Fruit fly (Drosophila melanogaster) whole organism, wandering third instar larva: ENCODE measurements around the gene CG12608.

Experiments
- Hr78 ChIP-seq: fragments of >200 bp; optimal IDR thresholded peaks from 2 replicates; lab custom pipeline; 2017; ENCODE audit warnings: missing biosample characterization, missing genetic modification characterization
- OdsH ChIP-seq: fragments of 200-800 bp; sonication (Bioruptor generic); optimal IDR thresholded peaks from 2 replicates; lab custom pipeline; 2016; ENCODE audit warnings: missing biosample characterization, mild to moderate bottlenecking, missing genetic modification characterization
- pan ChIP-seq: fragments of >200 bp; optimal IDR thresholded peaks from 2 replicates; lab custom pipeline; 2017

dm6 chrX:15353654-15354053 lies 9.2 kb upstream of the CG12608 start:
- TF ChIP-seq Hr78 (GFP tag; lab: Kevin White, UChicago): no peak
- TF ChIP-seq OdsH (GFP tag; lab: Kevin White, UChicago): no peak
- no peak for TF ChIP-seq pan (lab: Kevin White, UChicago)
